Fruit fly (Drosophila melanogaster) whole organism, pupa: Measurements from ENCODE around the gene CG10301.

ENCODE experiments used
- CG10348 ChIP-seq: fragments of 200-800 bp; sonication (Bioruptor generic); IDR thresholded peaks from 2 replicates; pipeline ENCODE4 v1.3.6; 2022; ENCODE audit warnings: missing biosample characterization, missing genetic modification characterization
- CG12605 ChIP-seq: fragments of 200-800 bp; sonication (Bioruptor generic); IDR thresholded peaks from 2 replicates; pipeline ENCODE4 v1.3.6; 2022; ENCODE audit warnings: missing biosample characterization, missing genetic modification characterization
- CG13204 ChIP-seq: fragments of 200-800 bp; sonication (Bioruptor generic); optimal IDR thresholded peaks from 2 replicates; lab custom pipeline; 2018; ENCODE audit warnings: missing biosample characterization, mild to moderate bottlenecking, missing genetic modification characterization, moderate library complexity
- CG14655 ChIP-seq: fragments of 200-800 bp; sonication (Bioruptor generic); optimal IDR thresholded peaks from 3 replicates; lab custom pipeline; 2017; ENCODE audit warnings: mild to moderate bottlenecking, missing biosample characterization, missing genetic modification reagents, missing genetic modification characterization
- CG15710 ChIP-seq: fragments of 200-800 bp; sonication (Bioruptor generic); optimal IDR thresholded peaks from 2 replicates; lab custom pipeline; 2018; ENCODE audit warnings: missing biosample characterization, mild to moderate bottlenecking, missing genetic modification characterization, moderate library complexity
- CG17806 ChIP-seq: fragments of 200-800 bp; sonication (Bioruptor generic); optimal IDR thresholded peaks from 2 replicates; lab custom pipeline; 2018; ENCODE audit warnings: missing biosample characterization, mild to moderate bottlenecking, missing genetic modification characterization, moderate library complexity
- CG32121 ChIP-seq: fragments of 200-800 bp; sonication (Bioruptor generic); IDR thresholded peaks from 2 replicates; pipeline ENCODE4 v1.3.6; 2022; ENCODE audit warnings: missing biosample characterization, missing genetic modification characterization
- CG34367 ChIP-seq: fragments of 200-800 bp; sonication (Bioruptor generic); optimal IDR thresholded peaks from 2 replicates; lab custom pipeline; 2018; ENCODE audit warnings: missing biosample characterization, mild to moderate bottlenecking, missing genetic modification characterization
- CG4496 ChIP-seq: fragments of 200-800 bp; sonication (Bioruptor generic); IDR thresholded peaks from 3 replicates; pipeline ENCODE4 v1.3.6; 2022; ENCODE audit warnings: missing biosample characterization, missing genetic modification characterization
- CG8159 ChIP-seq: fragments of 200-800 bp; sonication (Bioruptor generic); optimal IDR thresholded peaks from 3 replicates; lab custom pipeline; 2018; ENCODE audit warnings: missing biosample characterization, mild to moderate bottlenecking, missing genetic modification characterization, moderate library complexity
- CG8301 ChIP-seq: fragments of 200-800 bp; sonication (Bioruptor generic); optimal IDR thresholded peaks from 2 replicates; lab custom pipeline; 2018; ENCODE audit warnings: missing biosample characterization, mild to moderate bottlenecking, missing genetic modification characterization
- CG9948 ChIP-seq: fragments of 200-800 bp; sonication (Bioruptor generic); optimal IDR thresholded peaks from 2 replicates; lab custom pipeline; 2018; ENCODE audit warnings: missing biosample characterization, mild to moderate bottlenecking, missing genetic modification characterization, moderate library complexity
- D1 ChIP-seq: fragments of 200-800 bp; sonication (Bioruptor generic); optimal IDR thresholded peaks from 2 replicates; lab custom pipeline; 2018; ENCODE audit warnings: missing biosample characterization, mild to moderate bottlenecking, missing genetic modification characterization, moderate library complexity
- EcR ChIP-seq: fragments of 200-800 bp; sonication (Bioruptor generic); optimal IDR thresholded peaks from 3 replicates; lab custom pipeline; 2019; ENCODE audit warnings: missing biosample characterization, missing genetic modification characterization, mild to moderate bottlenecking, moderate library complexity, missing genetic modification reagents
- Ets98B ChIP-seq: fragments of 200-800 bp; sonication (Bioruptor generic); IDR thresholded peaks from 2 replicates; pipeline ENCODE4 v1.3.6; 2022; ENCODE audit warnings: missing biosample characterization, missing genetic modification characterization
- Pif1A ChIP-seq: fragments of 200-800 bp; sonication (Bioruptor generic); optimal IDR thresholded peaks from 3 replicates; lab custom pipeline; 2016; ENCODE audit warnings: missing biosample characterization, missing genetic modification characterization
- Pif1B ChIP-seq: fragments of 200-800 bp; sonication (Bioruptor generic); optimal IDR thresholded peaks from 3 replicates; lab custom pipeline; 2016; ENCODE audit warnings: missing biosample characterization, missing genetic modification characterization
- Snoo ChIP-seq: fragments of 200-800 bp; sonication (Bioruptor generic); optimal IDR thresholded peaks from 3 replicates; lab custom pipeline; 2017; ENCODE audit warnings: missing biosample characterization, mild to moderate bottlenecking, missing genetic modification characterization, inconsistent platforms
- fd96Ca ChIP-seq: fragments of 200-800 bp; sonication (Bioruptor generic); IDR thresholded peaks from 3 replicates; pipeline ENCODE4 v1.3.6; 2022; ENCODE audit warnings: missing biosample characterization, missing genetic modification characterization
- gl ChIP-seq: fragments of 200-800 bp; sonication (Bioruptor generic); optimal IDR thresholded peaks from 2 replicates; lab custom pipeline; 2018; ENCODE audit warnings: missing biosample characterization, mild to moderate bottlenecking, missing genetic modification characterization
- rn ChIP-seq: fragments of 200-800 bp; sonication (Bioruptor generic); IDR thresholded peaks from 2 replicates; pipeline ENCODE4 v1.3.6; 2022; ENCODE audit warnings: missing biosample characterization, missing genetic modification characterization

CG10301 gene

DNA sequence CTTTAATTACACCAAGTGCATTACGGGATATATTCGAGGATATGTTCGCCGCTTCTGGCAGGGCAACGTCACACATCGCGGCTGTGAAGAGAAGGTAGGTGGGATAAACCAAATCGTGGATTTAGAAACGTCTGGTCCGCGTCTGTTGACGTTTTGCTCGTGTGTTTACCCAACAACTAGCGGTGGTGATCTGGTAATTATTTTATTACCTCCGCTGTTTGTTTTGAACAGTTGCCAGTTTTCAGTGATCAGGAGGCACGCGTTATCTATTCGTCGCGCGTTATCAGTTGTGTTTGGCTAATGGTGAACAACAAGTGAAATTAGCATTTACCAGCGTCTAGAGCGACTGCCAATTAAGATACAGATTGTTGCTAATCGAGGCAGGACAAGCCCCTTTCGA lies 19.1 kb downstream of the CG10301 start:
- TF ChIP-seq Snoo, result no peak
- TF ChIP-seq CG15710 (tag; lab: Kevin White, UChicago), result no peak
- no peak for TF ChIP-seq rn (GFP tag; lab: Robert Waterston, UW)
- no peak for TF ChIP-seq CG4496 (GFP tag; lab: Robert Waterston, UW)
- TF ChIP-seq CG8301 (tag; lab: Kevin White, UChicago), result no peak
- no peak for TF ChIP-seq CG8159 (tag; lab: Kevin White, UChicago)
- no peak for TF ChIP-seq gl (tag; lab: Kevin White, UChicago)
- TF ChIP-seq EcR (GFP tag; lab: Kevin White, UChicago), result no peak
- TF ChIP-seq, all 21 proteins: peak for 0

DNA sequence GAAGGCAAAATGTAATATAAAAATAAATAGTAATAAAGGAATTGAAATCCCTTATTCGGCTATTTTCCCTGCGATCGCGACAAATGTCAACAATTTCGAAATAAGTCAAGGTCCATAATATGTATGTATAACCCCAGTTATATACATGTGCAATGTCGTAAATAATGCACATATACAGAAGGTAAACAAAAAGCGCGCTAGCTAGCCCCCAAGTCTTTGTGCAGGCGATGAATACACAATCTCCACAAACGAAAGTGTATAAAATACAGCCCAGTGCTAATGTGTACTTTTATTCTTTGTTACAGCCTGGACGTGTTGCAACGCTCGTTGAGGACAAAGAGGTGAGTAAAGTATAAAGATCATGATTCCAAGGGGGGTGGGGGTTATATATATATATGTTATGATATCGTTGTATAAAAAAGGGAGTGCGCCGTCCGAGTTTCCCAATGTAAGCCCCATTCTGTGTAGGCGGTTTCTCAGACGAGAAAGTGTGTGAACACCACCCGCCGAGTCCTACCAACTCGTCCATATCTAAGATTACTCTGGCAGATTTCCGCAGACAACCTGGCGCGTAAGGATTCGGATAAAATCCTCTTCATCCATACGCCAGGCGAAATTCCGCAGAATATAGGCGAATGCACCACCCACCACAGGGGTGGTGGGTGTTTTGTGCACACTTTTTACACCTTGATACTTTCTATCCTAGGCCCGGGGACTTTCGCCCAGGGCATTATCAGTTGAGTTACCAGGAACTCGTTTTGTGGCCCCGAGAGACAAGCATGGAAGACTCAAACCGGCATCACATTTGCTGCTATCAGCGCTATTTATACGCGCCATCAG lies 19.9 kb downstream of the CG10301 start:
- TF ChIP-seq CG32121 (GFP tag; lab: Robert Waterston, UW) (peak; percentile 57), Ets98B (peak; percentile 61), EcR (GFP tag; lab: Kevin White, UChicago) (peak; percentile 54), CG9948 (tag; lab: Kevin White, UChicago) (no peak), CG8301 (tag; lab: Kevin White, UChicago) (peak; percentile 39), CG15710 (tag; lab: Kevin White, UChicago) (peak; percentile 6), D1 (no peak), Pif1A (GFP tag; lab: Kevin White, UChicago) (no peak), fd96Ca (GFP tag; lab: Robert Waterston, UW) (peak; percentile 51; the same call in 2 of the 3 replicates), Snoo (peak; percentile 40), CG13204 (GFP tag; lab: Kevin White, UChicago) (peak; percentile 54), rn (GFP tag; lab: Robert Waterston, UW) (no peak), CG12605 (GFP tag; lab: Robert Waterston, UW) (peak; percentile 62), CG4496 (GFP tag; lab: Robert Waterston, UW) (peak; percentile 84), CG10348 (no peak), CG14655 (GFP tag; lab: Kevin White, UChicago) (peak; percentile 45), CG34367 (no peak), CG8159 (tag; lab: Kevin White, UChicago) (peak; percentile 21), Pif1B (GFP tag; lab: Kevin White, UChicago) (no peak), CG17806 (tag; lab: Kevin White, UChicago) (no peak), gl (tag; lab: Kevin White, UChicago) (peak; percentile 38)

DNA sequence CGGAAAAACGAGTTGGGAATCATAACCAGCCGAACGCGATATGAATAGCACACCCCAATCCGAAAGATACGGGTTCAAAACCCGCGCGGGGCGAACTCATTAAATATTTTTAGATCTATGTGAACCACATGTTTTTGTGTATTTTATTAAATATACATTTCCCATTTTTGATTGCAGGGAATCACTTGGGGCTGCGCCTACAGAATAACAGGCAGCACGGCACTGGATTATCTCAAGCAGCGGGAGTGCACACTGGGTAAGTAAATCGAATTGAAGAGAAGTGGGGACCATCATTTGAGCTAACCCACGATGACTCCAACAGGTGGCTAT lies 20.5 kb downstream of the CG10301 start:
- TF ChIP-seq D1, result no peak
- TF ChIP-seq Pif1A (GFP tag; lab: Kevin White, UChicago), result no peak
- TF ChIP-seq rn (GFP tag; lab: Robert Waterston, UW), result no peak
- TF ChIP-seq CG9948 (tag; lab: Kevin White, UChicago), result no peak
- TF ChIP-seq EcR (GFP tag; lab: Kevin White, UChicago), result peak; percentile 18
- TF ChIP-seq CG4496 (GFP tag; lab: Robert Waterston, UW), result no peak

DNA sequence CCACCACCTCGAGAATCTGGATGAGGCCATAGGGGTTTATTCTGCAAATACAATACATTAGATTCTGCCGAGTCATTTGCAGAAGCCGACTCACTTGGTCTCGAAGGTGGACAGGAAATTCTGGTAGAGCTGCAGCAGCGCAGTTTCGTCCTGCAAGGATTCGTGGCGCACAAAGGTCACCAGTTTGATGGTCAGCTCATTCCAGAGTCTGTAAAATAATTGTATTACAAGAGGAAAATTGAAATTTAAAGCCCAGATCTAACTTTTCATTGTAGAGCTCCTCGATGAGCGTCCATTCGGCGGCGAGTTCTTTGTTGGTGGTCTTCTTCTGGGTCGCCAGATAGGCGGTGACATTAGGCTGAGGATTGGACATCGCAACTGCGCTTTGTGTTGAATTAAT lies 22.6 kb downstream of the CG10301 start:
- TF ChIP-seq rn (GFP tag; lab: Robert Waterston, UW) (no peak), CG17806 (tag; lab: Kevin White, UChicago) (no peak), Pif1B (GFP tag; lab: Kevin White, UChicago) (no peak), Snoo (no peak), fd96Ca (GFP tag; lab: Robert Waterston, UW) (no peak), CG8159 (tag; lab: Kevin White, UChicago) (no peak), CG9948 (tag; lab: Kevin White, UChicago) (no peak)
- TF ChIP-seq, all 21 proteins: peak for 0

DNA sequence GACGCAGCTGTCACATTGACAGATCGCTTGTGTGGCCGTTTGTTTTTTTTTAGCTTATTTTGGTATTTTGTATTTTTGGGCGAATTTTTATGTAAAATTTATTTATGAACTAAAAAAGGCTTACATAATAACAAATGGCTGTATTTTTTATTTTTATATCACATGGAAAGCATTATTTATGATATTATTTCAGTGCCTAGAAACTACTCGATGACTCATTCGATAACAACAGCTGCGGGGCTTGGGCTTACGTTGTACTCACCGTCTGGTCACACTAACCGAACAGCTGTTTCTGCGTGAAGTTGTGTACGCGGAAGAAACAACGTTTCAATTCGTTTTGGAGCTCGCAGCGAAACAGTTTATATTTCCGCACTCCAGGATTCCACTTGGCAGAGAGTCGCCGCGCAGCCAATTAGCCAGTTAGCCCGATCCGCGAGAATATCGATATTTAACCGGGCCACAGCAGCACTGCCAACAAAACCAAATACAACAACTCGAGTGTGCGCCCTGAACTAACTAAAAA lies 23.1 kb downstream of the CG10301 start, which contains the start of the genes Hmgcr and Rpn9:
TSS of gene Hmgcr (plus strand) at position 335 of the 523 bp plus-strand sequence.
TSS of gene Rpn9 (minus strand) at position 473 of the 523 bp plus-strand sequence.
- TF ChIP-seq CG13204 (GFP tag; lab: Kevin White, UChicago) (no peak), Ets98B (peak; percentile 11; the same call in 1 of the 2 replicates), CG8159 (tag; lab: Kevin White, UChicago) (no peak), Pif1B (GFP tag; lab: Kevin White, UChicago) (no peak)

DNA sequence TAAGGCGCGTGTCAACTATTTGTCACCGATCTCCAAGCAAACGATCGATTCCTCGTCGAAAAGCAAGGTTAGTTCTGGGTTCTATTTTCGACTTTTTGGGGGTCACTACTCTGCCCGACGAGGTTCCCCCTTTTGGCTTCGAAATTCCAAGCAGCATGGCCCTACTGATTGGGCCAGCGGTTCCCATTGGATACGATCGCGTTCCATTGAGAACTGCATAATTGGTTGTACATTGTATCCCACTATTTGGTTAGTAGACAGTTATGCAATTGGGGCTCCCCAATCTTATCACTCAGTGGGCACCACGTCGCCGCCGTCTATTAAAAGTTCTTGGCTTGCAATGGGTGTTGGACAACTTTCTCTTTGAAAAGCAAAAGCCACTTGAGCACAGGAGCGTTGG lies 23.8 kb downstream of the CG10301 start:
- no peak for TF ChIP-seq CG17806 (tag; lab: Kevin White, UChicago)
- TF ChIP-seq EcR (GFP tag; lab: Kevin White, UChicago), result no peak
- no peak for TF ChIP-seq CG32121 (GFP tag; lab: Robert Waterston, UW)
- TF ChIP-seq CG9948 (tag; lab: Kevin White, UChicago), result no peak
- no peak for TF ChIP-seq Snoo
- TF ChIP-seq CG13204 (GFP tag; lab: Kevin White, UChicago), result no peak
- TF ChIP-seq Ets98B, result no peak
- no peak for TF ChIP-seq CG8159 (tag; lab: Kevin White, UChicago)
- no peak for TF ChIP-seq CG14655 (GFP tag; lab: Kevin White, UChicago)
- TF ChIP-seq CG34367, result no peak
